Fruit fly (Drosophila melanogaster): Measurements from ENCODE around the gene Nlg3.

DNA sequence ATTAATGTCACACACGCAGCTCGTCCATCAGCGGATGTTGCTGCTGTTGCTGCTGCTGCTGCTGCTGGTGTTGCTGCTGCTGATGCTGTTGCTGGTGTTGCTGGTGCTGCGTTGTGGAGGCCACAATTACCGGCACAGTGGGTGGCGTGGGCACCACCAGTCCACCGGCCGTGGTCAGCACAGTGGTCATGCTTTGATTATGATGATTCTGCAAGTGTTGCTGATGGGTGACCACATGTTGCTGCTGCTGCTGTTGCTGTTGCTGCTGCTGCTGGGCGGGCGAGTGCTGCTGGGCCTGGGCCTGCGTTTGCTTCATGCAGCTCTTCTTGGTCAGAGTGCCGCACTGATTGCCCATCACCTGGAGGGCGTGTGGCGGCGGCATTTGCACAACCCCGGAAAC is 67.0 kb downstream of the Nlg3 start:
- TF ChIP-seq pan (optimal IDR thresholded peaks at IDR 0.05) (no peak), Dll (optimal IDR thresholded peaks at IDR 0.05) (no peak), psq (optimal IDR thresholded peaks at IDR 0.05) (no peak), CG8478 (optimal IDR thresholded peaks at IDR 0.05) (no peak)
